Fruit fly (Drosophila melanogaster) whole organism, embryonic: Measurements from ENCODE around the gene RpL8.

Experiments used
- Abd-B ChIP-seq: fragments of 200-800 bp; sonication (Bioruptor generic); optimal IDR thresholded peaks from 2 replicates; lab custom pipeline; 2018; ENCODE audit warnings: missing biosample characterization, mild to moderate bottlenecking, missing genetic modification characterization, moderate library complexity
- Awh ChIP-seq: fragments of 200-800 bp; sonication (Bioruptor generic); IDR thresholded peaks from 2 replicates; pipeline ENCODE4, ENCODE4 v1.3.6; 2022; ENCODE audit warnings: missing biosample characterization, missing genetic modification characterization
- CG10321 ChIP-seq: fragments of 200-800 bp; sonication (Bioruptor generic); IDR thresholded peaks from 2 replicates; pipeline ENCODE4 v1.3.6; 2022; ENCODE audit warnings: missing biosample characterization, missing genetic modification characterization
- CG10462 ChIP-seq: fragments of 200-800 bp; sonication (Bioruptor generic); optimal IDR thresholded peaks from 2 replicates; lab custom pipeline; 2016; ENCODE audit warnings: missing biosample characterization, missing genetic modification characterization
- CG13287 ChIP-seq: fragments of 200-800 bp; sonication (Bioruptor generic); IDR thresholded peaks from 2 replicates; pipeline ENCODE4 v1.3.6; 2022; ENCODE audit warnings: missing biosample characterization, missing genetic modification characterization; ENCODE audit not compliant: partially characterized antibody
- CG15011 ChIP-seq: fragments of 200-800 bp; sonication (Bioruptor generic); optimal IDR thresholded peaks from 3 replicates; lab custom pipeline; 2018; ENCODE audit warnings: missing biosample characterization, mild to moderate bottlenecking, missing genetic modification characterization
- CG15479 ChIP-seq: fragments of 200-800 bp; sonication (Bioruptor generic); optimal IDR thresholded peaks from 3 replicates; lab custom pipeline; 2019; ENCODE audit warnings: missing biosample characterization, mild to moderate bottlenecking, missing genetic modification characterization, moderate library complexity
- CG16813 ChIP-seq: fragments of 200-800 bp; sonication (Bioruptor generic); IDR thresholded peaks from 3 replicates; pipeline ENCODE4 v1.3.6; 2022; ENCODE audit warnings: missing biosample characterization, missing genetic modification characterization; ENCODE audit not compliant: partially characterized antibody
- CG17359 ChIP-seq: fragments of 200-800 bp; sonication (Bioruptor generic); optimal IDR thresholded peaks from 3 replicates; lab custom pipeline; 2018; ENCODE audit warnings: missing biosample characterization, mild to moderate bottlenecking, missing genetic modification characterization, moderate library complexity
- CG2116 ChIP-seq: fragments of 200-800 bp; sonication (Bioruptor generic); optimal IDR thresholded peaks from 3 replicates; lab custom pipeline; 2018; ENCODE audit warnings: missing biosample characterization, mild to moderate bottlenecking, missing genetic modification characterization
- CG2678 ChIP-seq: fragments of 200-800 bp; sonication (Bioruptor generic); optimal IDR thresholded peaks from 3 replicates; lab custom pipeline; 2019; ENCODE audit warnings: missing biosample characterization, mild to moderate bottlenecking, missing genetic modification characterization, moderate library complexity
- CG31388 ChIP-seq: fragments of 200-800 bp; sonication (Bioruptor generic); optimal IDR thresholded peaks from 2 replicates; lab custom pipeline; 2016; ENCODE audit warnings: missing biosample characterization, missing genetic modification characterization
- CG3838 ChIP-seq: fragments of 200-800 bp; sonication (Bioruptor generic); optimal IDR thresholded peaks from 3 replicates; lab custom pipeline; 2016; ENCODE audit warnings: missing biosample characterization, missing genetic modification characterization
- CG6683 ChIP-seq: fragments of 200-800 bp; sonication (Bioruptor generic); optimal IDR thresholded peaks from 2 replicates; lab custom pipeline; 2017; ENCODE audit warnings: missing biosample characterization, mild to moderate bottlenecking, missing genetic modification characterization, missing genetic modification reagents
- CG6689 ChIP-seq: fragments of 200-800 bp; sonication (Bioruptor generic); IDR thresholded peaks from 2 replicates; pipeline ENCODE4 v1.3.6; 2022; ENCODE audit warnings: missing biosample characterization, missing genetic modification characterization
- CG6813 ChIP-seq: fragments of 200-800 bp; sonication (Bioruptor generic); optimal IDR thresholded peaks from 2 replicates; lab custom pipeline; 2017; ENCODE audit warnings: missing biosample characterization, missing genetic modification characterization, mild to moderate bottlenecking, moderate library complexity, missing genetic modification reagents
- CG8281 ChIP-seq: fragments of 200-800 bp; sonication (Bioruptor generic); optimal IDR thresholded peaks from 2 replicates; lab custom pipeline; 2018; ENCODE audit warnings: missing biosample characterization, mild to moderate bottlenecking, missing genetic modification characterization, moderate library complexity
- CG8290 ChIP-seq, 3 experiments: fragments of 200-800 bp; sonication (Bioruptor generic); optimal IDR thresholded peaks; 2 replicates each; lab custom pipeline; 2016 to 2019; ENCODE audit warnings: missing biosample characterization in 3 of 3, missing genetic modification characterization in 3 of 3, mild to moderate bottlenecking in 2 of 3, moderate library complexity in 1 of 3
- CG8765 ChIP-seq: fragments of 200-800 bp; sonication (Bioruptor generic); IDR thresholded peaks from 2 replicates; pipeline ENCODE4 v1.3.6; 2022; ENCODE audit warnings: missing biosample characterization, missing genetic modification characterization
- CG8924 ChIP-seq: fragments of 200-800 bp; optimal IDR thresholded peaks from 3 replicates; lab custom pipeline; 2019; ENCODE audit warnings: missing biosample characterization, mild to moderate bottlenecking, missing genetic modification characterization, moderate library complexity
- Chrac-16 ChIP-seq: fragments of 200-800 bp; sonication (Bioruptor generic); optimal IDR thresholded peaks from 3 replicates; lab custom pipeline; 2016; ENCODE audit warnings: missing biosample characterization, missing genetic modification characterization
- D19A ChIP-seq: fragments of 200-800 bp; optimal IDR thresholded peaks from 3 replicates; lab custom pipeline; 2019; ENCODE audit warnings: missing biosample characterization, mild to moderate bottlenecking, missing genetic modification characterization, moderate library complexity
- Dp ChIP-seq: fragments of 200-800 bp; sonication (Bioruptor generic); optimal IDR thresholded peaks from 2 replicates; lab custom pipeline; 2018; ENCODE audit warnings: missing biosample characterization, mild to moderate bottlenecking, missing genetic modification characterization, moderate library complexity
- Ets97D ChIP-seq: fragments of 200-800 bp; sonication (Bioruptor generic); optimal IDR thresholded peaks from 3 replicates; lab custom pipeline; 2016; ENCODE audit warnings: missing biosample characterization, missing genetic modification characterization
- GATAe ChIP-seq: fragments of 200-800 bp; sonication (Bioruptor generic); conservative IDR thresholded peaks from 2 replicates; pipeline ENCODE4 v1.3.6; 2022; ENCODE audit warnings: missing biosample characterization, missing genetic modification characterization
- Gug ChIP-seq: fragments of 200-800 bp; sonication (Bioruptor generic); IDR thresholded peaks from 4 replicates; pipeline ENCODE4 v1.3.6; 2022; ENCODE audit warnings: missing biosample characterization, missing genetic modification characterization
- HHEX ChIP-seq: fragments of 200-800 bp; sonication (Bioruptor generic); optimal IDR thresholded peaks from 3 replicates; lab custom pipeline; 2017; ENCODE audit warnings: missing biosample characterization, mild to moderate bottlenecking, missing genetic modification characterization, missing genetic modification reagents
- Lpt ChIP-seq: fragments of >200 bp; optimal IDR thresholded peaks from 2 replicates; lab custom pipeline; 2018; ENCODE audit warnings: missing biosample characterization, missing genetic modification characterization
- Sin3A ChIP-seq: fragments of >200 bp; optimal IDR thresholded peaks from 2 replicates; lab custom pipeline; 2018
- Sox102F ChIP-seq: fragments of 200-800 bp; sonication (Bioruptor generic); optimal IDR thresholded peaks from 2 replicates; lab custom pipeline; 2018; ENCODE audit warnings: missing biosample characterization, mild to moderate bottlenecking, missing genetic modification characterization, moderate library complexity
- Vsx1 ChIP-seq: fragments of 200-800 bp; sonication (Bioruptor generic); optimal IDR thresholded peaks from 2 replicates; lab custom pipeline; 2017; ENCODE audit warnings: missing biosample characterization, mild to moderate bottlenecking, missing genetic modification characterization, missing genetic modification reagents
- ac ChIP-seq: fragments of 200-800 bp; sonication (Bioruptor generic); optimal IDR thresholded peaks from 3 replicates; lab custom pipeline; 2017; ENCODE audit warnings: missing biosample characterization, mild to moderate bottlenecking, missing genetic modification characterization
- ato ChIP-seq: fragments of 200-800 bp; sonication (Bioruptor generic); IDR thresholded peaks from 2 replicates; pipeline ENCODE4 v1.3.6; 2022; ENCODE audit warnings: missing biosample characterization, missing genetic modification characterization; ENCODE audit not compliant: partially characterized antibody
- bcd ChIP-seq: fragments of 200-800 bp; sonication (Bioruptor generic); optimal IDR thresholded peaks from 2 replicates; lab custom pipeline; 2017; ENCODE audit warnings: missing biosample characterization, mild to moderate bottlenecking, missing genetic modification characterization
- ci ChIP-seq: fragments of 200-800 bp; sonication (Bioruptor generic); IDR thresholded peaks from 3 replicates; pipeline ENCODE4 v1.3.6; 2022; ENCODE audit warnings: missing biosample characterization, missing genetic modification characterization
- dmrt99B ChIP-seq: fragments of 200-800 bp; sonication (Bioruptor generic); optimal IDR thresholded peaks from 2 replicates; lab custom pipeline; 2018; ENCODE audit warnings: missing biosample characterization, mild to moderate bottlenecking, missing genetic modification characterization, moderate library complexity
- fu2 ChIP-seq: fragments of 200-800 bp; sonication (Bioruptor generic); optimal IDR thresholded peaks from 2 replicates; lab custom pipeline; 2016; ENCODE audit warnings: missing biosample characterization, missing genetic modification characterization
- grn ChIP-seq: fragments of 200-800 bp; sonication (Bioruptor generic); optimal IDR thresholded peaks from 3 replicates; lab custom pipeline; 2017; ENCODE audit warnings: missing biosample characterization, missing genetic modification characterization
- lab ChIP-seq: fragments of 200-800 bp; sonication (Bioruptor generic); optimal IDR thresholded peaks from 3 replicates; lab custom pipeline; 2017; ENCODE audit warnings: missing biosample characterization, missing genetic modification characterization, mild to moderate bottlenecking, moderate library complexity, missing genetic modification reagents
- mirr ChIP-seq: fragments of 200-800 bp; sonication (Bioruptor generic); optimal IDR thresholded peaks from 3 replicates; lab custom pipeline; 2018; ENCODE audit warnings: missing biosample characterization, mild to moderate bottlenecking, missing genetic modification characterization
- nau ChIP-seq: fragments of 200-800 bp; sonication (Bioruptor generic); optimal IDR thresholded peaks from 3 replicates; lab custom pipeline; 2017; ENCODE audit warnings: missing biosample characterization, mild to moderate bottlenecking, missing genetic modification characterization, missing genetic modification reagents
- odd ChIP-seq: fragments of 200-800 bp; sonication (Bioruptor generic); optimal IDR thresholded peaks from 2 replicates; lab custom pipeline; 2017; ENCODE audit warnings: missing biosample characterization, mild to moderate bottlenecking, missing genetic modification characterization
- peb ChIP-seq: fragments of 200-800 bp; sonication (Bioruptor generic); IDR thresholded peaks from 2 replicates; pipeline ENCODE4 v1.3.6; 2022; ENCODE audit warnings: missing biosample characterization, missing genetic modification characterization
- schlank ChIP-seq: fragments of 200-800 bp; sonication (Bioruptor generic); optimal IDR thresholded peaks from 2 replicates; lab custom pipeline; 2018; ENCODE audit warnings: missing biosample characterization, mild to moderate bottlenecking, missing genetic modification characterization
- sens ChIP-seq: fragments of 200-800 bp; sonication (Bioruptor generic); peaks from one replicate; lab custom pipeline; 2016; ENCODE audit warnings: missing biosample characterization, missing genetic modification characterization
- sr ChIP-seq: fragments of 200-800 bp; sonication (Bioruptor generic); IDR thresholded peaks from 3 replicates; pipeline ENCODE4 v1.3.6; 2022; ENCODE audit warnings: missing biosample characterization, missing genetic modification characterization
- tin ChIP-seq: fragments of 200-800 bp; sonication (Bioruptor generic); optimal IDR thresholded peaks from 3 replicates; lab custom pipeline; 2016; ENCODE audit warnings: missing biosample characterization, missing genetic modification characterization
- unc-4 ChIP-seq: fragments of 200-800 bp; sonication (Bioruptor generic); IDR thresholded peaks from 2 replicates; pipeline ENCODE4 v1.3.6; 2022; ENCODE audit warnings: missing biosample characterization, missing genetic modification characterization; ENCODE audit not compliant: partially characterized antibody

Gene RpL8

dm6 chr3L:2572907-2573591 lies 14.2 kb upstream of the RpL8 start (continued):
- no peak for TF ChIP-seq CG10462 (GFP tag; lab: Kevin White, UChicago)
- no peak for TF ChIP-seq CG8290 (GFP tag; optimal IDR thresholded peaks at IDR 0.05; lab: Kevin White, UChicago)
- peak in 1 of 2 experiments; percentile 15 for TF ChIP-seq CG8290 (tag; optimal IDR thresholded peaks at IDR 0.05; lab: Kevin White, UChicago)
- TF ChIP-seq CG13287 (GFP tag; lab: Robert Waterston, UW): no peak
- TF ChIP-seq CG2678 (tag; lab: Kevin White, UChicago): peak; percentile 12
- no peak for TF ChIP-seq ac (GFP tag; lab: Kevin White, UChicago)
- TF ChIP-seq CG8765 (GFP tag; lab: Robert Waterston, UW): no peak
- TF ChIP-seq schlank: peak; percentile 23
- no peak for TF ChIP-seq CG6813 (GFP tag; lab: Kevin White, UChicago)
- no peak for TF ChIP-seq peb (GFP tag; lab: Robert Waterston, UW)
- no peak for TF ChIP-seq ci (GFP tag; lab: Robert Waterston, UW)
- TF ChIP-seq CG15011 (GFP tag; lab: Kevin White, UChicago): no peak
- peak; percentile 50; the same call in 1 of the 2 replicates for TF ChIP-seq GATAe
- no peak for TF ChIP-seq odd (GFP tag; lab: Kevin White, UChicago)
- TF ChIP-seq bcd (GFP tag; lab: Kevin White, UChicago): no peak
- TF ChIP-seq grn (GFP tag; lab: Kevin White, UChicago): peak; percentile 54
- no peak for TF ChIP-seq Gug (GFP tag; lab: Robert Waterston, UW)
- TF ChIP-seq CG2116 (GFP tag; lab: Kevin White, UChicago): no peak
- TF ChIP-seq ato: no peak
- no peak for TF ChIP-seq Sin3A
- no peak for TF ChIP-seq unc-4 (GFP tag; lab: Robert Waterston, UW)
- TF ChIP-seq CG16813: no peak
- TF ChIP-seq CG3838 (GFP tag; lab: Kevin White, UChicago): no peak
- no peak for TF ChIP-seq CG10321

- TF ChIP-seq sr (GFP tag; lab: Robert Waterston, UW) (peak; percentile 56; the same call in 2 of the 3 replicates), fu2 (GFP tag; lab: Kevin White, UChicago) (no peak)
Observed at dm6 chr3L:2574716-2575115, 12.5 kb upstream of the RpL8 start.

- no peak for TF ChIP-seq mirr
- TF ChIP-seq Lpt (GFP tag; lab: Kevin White, UChicago): no peak
- TF ChIP-seq Ets97D (GFP tag; lab: Kevin White, UChicago): no peak
- no peak for TF ChIP-seq Chrac-16
- peak; percentile 40 for TF ChIP-seq lab (GFP tag; lab: Kevin White, UChicago)
- TF ChIP-seq CG6683: no peak
- TF ChIP-seq CG15479 (GFP tag; lab: Kevin White, UChicago): no peak
- TF ChIP-seq HHEX: peak; percentile 32
- TF ChIP-seq CG6689 (GFP tag; lab: Robert Waterston, UW): no peak
- peak; percentile 3 for TF ChIP-seq Sox102F
- peak; percentile 23 for TF ChIP-seq D19A (tag; lab: Kevin White, UChicago)
- TF ChIP-seq CG8924 (tag; lab: Kevin White, UChicago): no peak
- peak; percentile 4 for TF ChIP-seq tin
- peak; percentile 31 for TF ChIP-seq sens (GFP tag; lab: Kevin White, UChicago)
- TF ChIP-seq CG17359: peak; percentile 37
- TF ChIP-seq Abd-B (GFP tag; lab: Kevin White, UChicago): no peak
- TF ChIP-seq dmrt99B (tag; lab: Kevin White, UChicago): peak; percentile 54
- no peak for TF ChIP-seq CG31388
- TF ChIP-seq unc-4 (GFP tag; lab: Robert Waterston, UW): no peak
- TF ChIP-seq Awh (GFP tag; lab: Robert Waterston, UW): no peak
- no peak for TF ChIP-seq Dp
- TF ChIP-seq nau (GFP tag; lab: Kevin White, UChicago): peak; percentile 63
- TF ChIP-seq Vsx1 (GFP tag; lab: Kevin White, UChicago): no peak
- TF ChIP-seq CG8281 (tag; lab: Kevin White, UChicago): peak; percentile 1
Observed at dm6 chr3L:2575240-2575639, 12.0 kb upstream of the RpL8 start.
